Worm (Caenorhabditis elegans): ENCODE results near the gene Y39G8B.7.

Gene Y39G8B.7

ce11 chrII:14010656-14011376, 16.0 kb upstream of the Y39G8B.7 start, which contains the start of gene F01D5.8:
Gene F01D5.8 (plus strand): TSS chrII:14010706.
- peak; percentile 45 for TF ChIP-seq elt-2 (tag; optimal IDR thresholded peaks at IDR 0.05)
- TF ChIP-seq pqm-1 (tag; optimal IDR thresholded peaks at IDR 0.05) = no peak
- no peak for TF ChIP-seq nhr-28 (tag; optimal IDR thresholded peaks at IDR 0.05)
- no peak for TF ChIP-seq elt-1 (tag; optimal IDR thresholded peaks at IDR 0.05)
- no peak for TF ChIP-seq nhr-43 (tag; optimal IDR thresholded peaks at IDR 0.05; ENCODE audit: poor library complexity, severe bottlenecking)
- TF ChIP-seq snpc-4 (tag; optimal IDR thresholded peaks at IDR 0.05) = peak; percentile 17
- no peak for TF ChIP-seq fkh-2 (tag; optimal IDR thresholded peaks at IDR 0.05)
- no peak for TF ChIP-seq ztf-4 (tag; optimal IDR thresholded peaks at IDR 0.05)
- no peak for TF ChIP-seq fos-1 (tag; optimal IDR thresholded peaks at IDR 0.05)

DNA sequence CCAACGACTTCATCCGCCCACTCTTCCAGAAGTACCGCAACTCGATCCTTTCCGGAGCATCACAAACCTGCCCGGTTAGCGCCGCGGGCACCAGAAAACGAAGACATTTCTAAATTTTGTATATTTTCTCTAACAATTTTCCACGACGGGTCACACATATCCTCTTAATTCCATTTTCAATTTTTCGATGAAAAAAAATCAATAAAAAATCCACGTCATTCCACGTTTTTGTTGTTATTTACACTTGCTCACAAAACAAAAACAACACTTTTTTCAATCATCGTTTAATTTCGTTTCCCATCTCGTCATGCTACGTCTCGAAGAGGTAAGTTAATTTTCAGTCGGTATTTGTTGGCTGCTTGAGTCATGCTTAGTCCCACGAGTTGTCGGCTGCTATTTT, 13.5 kb upstream of the Y39G8B.7 start, which contains the start of gene F01D5.7:
F01D5.7 (plus strand) TSS at position 301 of the 400 bp plus-strand sequence.
- TF ChIP-seq ZK546.5 (tag; optimal IDR thresholded peaks at IDR 0.05) (no peak), nhr-23 (tag; optimal IDR thresholded peaks at IDR 0.05) (no peak), nfya-1 (tag; optimal IDR thresholded peaks at IDR 0.05; ENCODE audit: insufficient read depth) (no peak), mml-1 (tag; optimal IDR thresholded peaks at IDR 0.05) (no peak), nhr-237 (tag; optimal IDR thresholded peaks at IDR 0.05) (no peak), lsy-12 (tag; optimal IDR thresholded peaks at IDR 0.05) (no peak), lin-15B (tag; optimal IDR thresholded peaks at IDR 0.05) (no peak), nhr-11 (tag; optimal IDR thresholded peaks at IDR 0.05) (no peak), nhr-43 (tag; optimal IDR thresholded peaks at IDR 0.05; ENCODE audit: poor library complexity, severe bottlenecking) (no peak), nhr-67 (tag; optimal IDR thresholded peaks at IDR 0.05) (no peak)

ce11 chrII:14006210-14006609, 11.4 kb upstream of the Y39G8B.7 start, which contains the start of gene F01D5.6:
Gene F01D5.6 (plus strand): TSS chrII:14006510.
- TF ChIP-seq egl-5 (tag; optimal IDR thresholded peaks at IDR 0.05) (no peak), egl-27 (tag; optimal IDR thresholded peaks at IDR 0.05) (no peak), nfya-1 (tag; optimal IDR thresholded peaks at IDR 0.05; ENCODE audit: insufficient read depth) (no peak), unc-62 (GFP tag; optimal IDR thresholded peaks at IDR 0.05) (no peak), sea-2 (GFP tag; optimal IDR thresholded peaks at IDR 0.05) (no peak), skn-1 (tag; optimal IDR thresholded peaks at IDR 0.05) (no peak), nhr-25 (tag; optimal IDR thresholded peaks at IDR 0.05) (no peak), R02D3.7 (tag; optimal IDR thresholded peaks at IDR 0.05) (no peak), fos-1 (tag; optimal IDR thresholded peaks at IDR 0.05) (no peak), nhr-12 (tag; optimal IDR thresholded peaks at IDR 0.05) (no peak), nhr-28 (tag; optimal IDR thresholded peaks at IDR 0.05) (no peak)

DNA sequence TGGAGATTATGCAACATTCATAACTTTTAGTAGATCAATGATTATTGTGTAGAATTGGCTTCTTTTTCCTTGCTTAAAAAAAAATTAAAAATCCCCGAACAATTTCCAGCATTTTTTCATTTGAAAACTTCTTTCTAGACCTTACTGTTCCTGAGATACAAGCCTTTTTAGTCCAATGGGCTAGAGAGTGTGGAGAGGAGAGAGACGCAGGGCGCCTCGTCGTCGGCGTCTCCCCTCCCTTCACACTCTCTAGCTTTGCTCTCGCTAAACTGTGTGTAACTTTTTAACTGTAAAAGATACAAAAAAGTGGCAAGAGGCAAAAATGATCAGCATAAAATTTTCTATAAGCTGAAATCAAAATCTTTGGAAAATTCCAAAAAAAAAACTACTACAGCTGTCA, 10.3 kb upstream of the Y39G8B.7 start:
- no peak for TF ChIP-seq daf-12 (tag; optimal IDR thresholded peaks at IDR 0.05)
- no peak for TF ChIP-seq ceh-28 (tag; optimal IDR thresholded peaks at IDR 0.05)

DNA sequence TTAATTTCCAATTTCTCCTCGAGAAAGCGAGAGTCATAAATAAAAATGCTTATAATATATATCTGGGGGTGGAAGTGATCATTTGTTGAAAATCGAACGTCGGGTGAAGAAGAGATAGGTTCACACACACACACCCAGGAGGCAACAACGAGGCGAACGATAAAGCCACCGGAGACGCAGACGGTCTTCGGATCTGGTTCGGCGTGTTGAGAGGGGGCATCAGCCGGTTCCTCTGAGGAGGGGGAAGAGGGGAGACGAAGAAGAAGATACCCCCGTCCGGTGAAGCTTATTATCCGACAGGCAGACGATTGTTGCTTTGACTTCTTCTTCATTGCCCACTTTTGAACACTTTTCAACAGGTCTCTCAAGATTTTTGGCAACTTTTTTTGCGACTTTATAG, 9.9 kb upstream of the Y39G8B.7 start:
- TF ChIP-seq nhr-76 (tag; optimal IDR thresholded peaks at IDR 0.05) (no peak), nhr-43 (tag; optimal IDR thresholded peaks at IDR 0.05; ENCODE audit: poor library complexity, severe bottlenecking) (peak; percentile 56)

DNA sequence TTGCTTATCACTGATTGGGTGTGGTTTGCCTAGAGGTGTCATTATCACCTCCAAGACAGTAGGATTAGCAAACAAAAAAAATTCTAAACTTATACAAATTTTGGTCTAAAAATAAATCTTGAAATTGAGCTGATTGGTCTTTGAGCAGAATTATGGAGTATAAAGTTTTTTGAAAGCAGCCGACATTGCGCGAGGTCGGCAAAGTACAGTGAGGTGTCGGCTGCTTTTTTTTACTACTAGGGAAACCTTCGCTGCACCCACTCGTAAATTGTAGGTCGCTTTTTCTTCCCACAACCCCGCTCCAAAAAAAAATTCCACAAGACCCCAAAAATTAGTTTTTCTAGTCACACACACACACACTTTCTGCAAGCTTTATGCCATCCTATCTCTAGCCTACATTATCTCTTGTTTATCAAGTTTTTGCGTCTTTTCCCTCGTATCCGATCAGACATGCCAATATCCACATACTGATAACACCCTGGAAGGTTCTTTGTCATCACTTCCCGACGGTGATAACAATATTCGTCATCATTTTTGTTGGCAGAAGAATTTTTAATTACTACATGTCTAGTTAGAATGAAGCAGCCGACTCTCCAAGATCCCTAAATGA, 9.1 kb upstream of the Y39G8B.7 start:
- peak; percentile 35 for TF ChIP-seq snpc-4 (tag; optimal IDR thresholded peaks at IDR 0.05)
- TF ChIP-seq fos-1 (tag; optimal IDR thresholded peaks at IDR 0.05) = no peak
- peak; percentile 26 for TF ChIP-seq elt-2 (tag; optimal IDR thresholded peaks at IDR 0.05)

Data from whole organism, L3 larva.